Worm (Caenorhabditis elegans): ENCODE measurements around the gene B0285.6.

ce11 chrIII:4302780-4303179 lies 47.1 kb upstream of the B0285.6 start:
- TF ChIP-seq lin-26 (GFP tag; IDR thresholded peaks at IDR 0.05) (no peak), B0019.2 (GFP tag; conservative IDR thresholded peaks at IDR 0.05) (no peak)
